Fruit fly (Drosophila melanogaster): ENCODE measurements around the gene CAH5.

Gene CAH5

dm6 chr3R:31254808-31255207, 7.6 kb upstream of the CAH5 start, which contains the start of the genes CG1750 and spn-F (continued):
- TF ChIP-seq z (GFP tag; IDR thresholded peaks at IDR 0.05) (no peak), CG4424 (GFP tag; optimal IDR thresholded peaks at IDR 0.05) (no peak), CG11504 (tag; optimal IDR thresholded peaks at IDR 0.05) (no peak), B-H1 (GFP tag; IDR thresholded peaks at IDR 0.05) (no peak), crc (GFP tag; optimal IDR thresholded peaks at IDR 0.05) (no peak), CG10654 (GFP tag; optimal IDR thresholded peaks at IDR 0.05) (no peak), dpn (GFP tag; optimal IDR thresholded peaks at IDR 0.05) (no peak), bowl (GFP tag; IDR thresholded peaks at IDR 0.05) (no peak), pita (GFP tag; optimal IDR thresholded peaks at IDR 0.05) (no peak), CG8944 (GFP tag; optimal IDR thresholded peaks at IDR 0.05) (no peak), YL-1 (GFP tag; optimal IDR thresholded peaks at IDR 0.05) (peak; percentile 43), CG6654 (GFP tag; optimal IDR thresholded peaks at IDR 0.05) (no peak), vfl (GFP tag; optimal IDR thresholded peaks at IDR 0.05) (no peak), CG4282 (GFP tag; optimal IDR thresholded peaks at IDR 0.05) (no peak), tin (GFP tag; optimal IDR thresholded peaks at IDR 0.05) (no peak), dati (GFP tag; IDR thresholded peaks at IDR 0.05) (no peak), CG30403 (GFP tag; optimal IDR thresholded peaks at IDR 0.05) (no peak), CG2199 (GFP tag; IDR thresholded peaks at IDR 0.05) (no peak), BtbVII (GFP tag; optimal IDR thresholded peaks at IDR 0.05) (no peak), CG17328 (GFP tag; IDR thresholded peaks at IDR 0.05) (no peak), grn (GFP tag; optimal IDR thresholded peaks at IDR 0.05) (no peak), CG10543 (GFP tag; optimal IDR thresholded peaks at IDR 0.05) (no peak), CG8089 (GFP tag; optimal IDR thresholded peaks at IDR 0.05) (no peak), CG12155 (GFP tag; optimal IDR thresholded peaks at IDR 0.05) (no peak), MESR4 (GFP tag; optimal IDR thresholded peaks at IDR 0.05) (no peak), CG13123 (GFP tag; optimal IDR thresholded peaks at IDR 0.05) (no peak), kah (GFP tag; optimal IDR thresholded peaks at IDR 0.05) (peak; percentile 2), pho (GFP tag; optimal IDR thresholded peaks at IDR 0.05) (no peak), TFAM (GFP tag; optimal IDR thresholded peaks at IDR 0.05) (no peak), CG18011 (GFP tag; optimal IDR thresholded peaks at IDR 0.05) (no peak), CG13296 (GFP tag; optimal IDR thresholded peaks at IDR 0.05) (no peak), Dbx (GFP tag; IDR thresholded peaks at IDR 0.05) (no peak), chm (GFP tag; IDR thresholded peaks at IDR 0.05) (no peak), CG9932 (GFP tag; IDR thresholded peaks at IDR 0.05) (no peak), Ptx1 (GFP tag; IDR thresholded peaks at IDR 0.05) (no peak), jing (GFP tag; optimal IDR thresholded peaks at IDR 0.05) (no peak), Adf1 (GFP tag; IDR thresholded peaks at IDR 0.05) (no peak), Poxn (GFP tag; IDR thresholded peaks at IDR 0.05) (no peak), CG4360 (GFP tag; IDR thresholded peaks at IDR 0.05) (no peak), B-H2 (GFP tag; optimal IDR thresholded peaks at IDR 0.05) (no peak), repo (GFP tag; optimal IDR thresholded peaks at IDR 0.05) (no peak), slbo (GFP tag; IDR thresholded peaks at IDR 0.05) (no peak), CG15011 (GFP tag; optimal IDR thresholded peaks at IDR 0.05) (no peak), CG13894 (tag; optimal IDR thresholded peaks at IDR 0.05) (no peak), CG2202 (tag; optimal IDR thresholded peaks at IDR 0.05) (no peak), mirr (GFP tag; optimal IDR thresholded peaks at IDR 0.05) (no peak), BEAF-32 (GFP tag; optimal IDR thresholded peaks at IDR 0.05) (peak; percentile 82), CG32767 (GFP tag; IDR thresholded peaks at IDR 0.05) (no peak), al (GFP tag; IDR thresholded peaks at IDR 0.05) (no peak), Lhr (GFP tag; optimal IDR thresholded peaks at IDR 0.05) (no peak), wdn (GFP tag; IDR thresholded peaks at IDR 0.05) (no peak), crol (GFP tag; IDR thresholded peaks at IDR 0.05) (no peak), Elba2 (GFP tag; optimal IDR thresholded peaks at IDR 0.05) (peak; percentile 66), Scr (GFP tag; IDR thresholded peaks at IDR 0.05; ENCODE audit: partially characterized antibody) (peak; percentile 78)
